Worm (Caenorhabditis elegans) whole organism, L1 larva: ENCODE results near the gene kreg-1.

Experiments used
- ama-1 ChIP-seq: fragments of 150-350 bp; optimal IDR thresholded peaks from 2 replicates; lab custom pipeline; 2014
- dpl-1 ChIP-seq, 3 experiments: fragments of 150-350 bp in 2 of 3; sonication (generic microtip) in 1 of 3; optimal IDR thresholded peaks; 2 replicates each; lab custom pipeline; 2014 to 2017; ENCODE audit warnings: missing biosample characterization in 3 of 3, missing genetic modification characterization in 3 of 3, missing genetic modification reagents in 3 of 3
- tbx-2 ChIP-seq: sonication (generic microtip); optimal IDR thresholded peaks from 2 replicates; lab custom pipeline; 2016; ENCODE audit warnings: missing genetic modification characterization, missing compliant biosample characterization
- unc-30 ChIP-seq: sonication (generic microtip); optimal IDR thresholded peaks from 2 replicates; lab custom pipeline; 2017; ENCODE audit warnings: missing biosample characterization, missing genetic modification characterization

DNA sequence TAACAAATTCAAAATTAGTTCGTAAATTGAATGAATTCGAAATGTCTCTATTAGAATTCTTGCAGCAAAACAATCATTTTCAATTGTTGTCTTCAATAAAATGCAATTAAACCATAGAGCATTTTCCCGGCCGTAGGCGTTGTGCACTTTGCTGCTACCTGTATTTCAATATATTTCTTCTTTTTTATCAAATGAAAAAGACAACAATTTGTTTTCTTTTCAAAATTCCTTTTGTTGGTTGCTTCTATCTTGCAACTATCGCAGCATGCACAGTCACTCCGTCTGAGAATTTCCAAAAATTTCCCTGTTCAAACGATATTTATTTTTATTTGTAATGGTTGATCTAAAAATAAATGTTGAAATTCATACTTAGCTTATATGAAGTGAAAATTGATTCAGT lies 34.4 kb upstream of the kreg-1 start:
- TF ChIP-seq dpl-1 (GFP tag; optimal IDR thresholded peaks at IDR 0.05; lab: Kevin White, UChicago): no peak
- no peak for TF ChIP-seq unc-30 (tag; lab: Kevin White, UChicago)
- TF ChIP-seq tbx-2 (tag; lab: Kevin White, UChicago): no peak
- no peak for TF ChIP-seq ama-1 (lab: Kevin White, UChicago)
